Fruit fly (Drosophila melanogaster) whole organism, prepupa: Measurements from ENCODE around the gene CG13058.
A peak's percentile ranks its signal among the peaks of the same experiment; 100 is the strongest.

Experiments used
- CG10631 ChIP-seq: fragments of 200-800 bp; sonication (Bioruptor generic); optimal IDR thresholded peaks from 2 replicates; lab custom pipeline; 2016; ENCODE audit warnings: missing biosample characterization, missing genetic modification characterization
- CG10669 ChIP-seq: fragments of 200-800 bp; sonication (Bioruptor generic); optimal IDR thresholded peaks from 3 replicates; lab custom pipeline; 2018; ENCODE audit warnings: missing biosample characterization, mild to moderate bottlenecking, missing genetic modification characterization, moderate library complexity
- CG11294 ChIP-seq: fragments of 200-800 bp; sonication (Bioruptor generic); IDR thresholded peaks from 2 replicates; pipeline ENCODE4 v1.3.6; 2022; ENCODE audit warnings: missing biosample characterization, missing genetic modification characterization
- CG11762 ChIP-seq: fragments of 200-800 bp; sonication (Bioruptor generic); optimal IDR thresholded peaks from 3 replicates; lab custom pipeline; 2016; ENCODE audit warnings: missing biosample characterization, missing genetic modification characterization; ENCODE audit not compliant: insufficient read depth
- CG11902 ChIP-seq: fragments of 200-800 bp; sonication (Bioruptor generic); optimal IDR thresholded peaks from 3 replicates; lab custom pipeline; 2016; ENCODE audit warnings: missing biosample characterization, missing genetic modification characterization
- CG15336 ChIP-seq: fragments of 200-800 bp; sonication (Bioruptor generic); IDR thresholded peaks from 2 replicates; pipeline ENCODE4 v1.3.6; 2022; ENCODE audit warnings: missing biosample characterization, missing genetic modification characterization
- CG1621 ChIP-seq: fragments of 200-800 bp; sonication (Bioruptor generic); optimal IDR thresholded peaks from 3 replicates; lab custom pipeline; 2018; ENCODE audit warnings: missing biosample characterization, mild to moderate bottlenecking, missing genetic modification characterization
- CG16779 ChIP-seq: fragments of 200-800 bp; sonication (Bioruptor generic); optimal IDR thresholded peaks from 3 replicates; lab custom pipeline; 2017; ENCODE audit warnings: missing biosample characterization, mild to moderate bottlenecking, missing genetic modification characterization
- CG3032 ChIP-seq: fragments of 200-800 bp; optimal IDR thresholded peaks from 2 replicates; lab custom pipeline; 2019; ENCODE audit warnings: missing biosample characterization, mild to moderate bottlenecking, missing genetic modification characterization, moderate library complexity
- CG31627 ChIP-seq: fragments of 200-800 bp; sonication (Bioruptor generic); optimal IDR thresholded peaks from 3 replicates; lab custom pipeline; 2016; ENCODE audit warnings: missing biosample characterization, missing genetic modification characterization
- CG32006 ChIP-seq: fragments of 200-800 bp; sonication (Bioruptor generic); optimal IDR thresholded peaks from 3 replicates; lab custom pipeline; 2017; ENCODE audit warnings: missing biosample characterization, mild to moderate bottlenecking, missing genetic modification characterization
- CG3919 ChIP-seq: fragments of 200-800 bp; sonication (Bioruptor generic); optimal IDR thresholded peaks from 3 replicates; lab custom pipeline; 2016; ENCODE audit warnings: missing biosample characterization, missing genetic modification characterization
- CG4318 ChIP-seq: fragments of 200-800 bp; sonication (Bioruptor generic); optimal IDR thresholded peaks from 3 replicates; lab custom pipeline; 2017; ENCODE audit warnings: missing biosample characterization, mild to moderate bottlenecking, missing genetic modification characterization
- CG6163 ChIP-seq: fragments of 200-800 bp; sonication (Bioruptor generic); IDR thresholded peaks from 3 replicates; pipeline ENCODE4 v1.3.6; 2022; ENCODE audit warnings: missing biosample characterization, missing genetic modification characterization
- CG6276 ChIP-seq: fragments of 200-800 bp; sonication (Bioruptor generic); optimal IDR thresholded peaks from 2 replicates; lab custom pipeline; 2017; ENCODE audit warnings: missing biosample characterization, mild to moderate bottlenecking, missing genetic modification characterization
- CG6792 ChIP-seq: fragments of 200-800 bp; sonication (Bioruptor generic); optimal IDR thresholded peaks from 3 replicates; lab custom pipeline; 2016; ENCODE audit warnings: missing biosample characterization, missing genetic modification characterization
- CG6808 ChIP-seq: fragments of 200-800 bp; sonication (Bioruptor generic); optimal IDR thresholded peaks from 3 replicates; lab custom pipeline; 2017; ENCODE audit warnings: missing biosample characterization, missing genetic modification characterization, mild to moderate bottlenecking, moderate library complexity, missing genetic modification reagents
- CG8119 ChIP-seq: fragments of 200-800 bp; sonication (Bioruptor generic); IDR thresholded peaks from 3 replicates; pipeline ENCODE4 v1.3.6; 2022; ENCODE audit warnings: missing biosample characterization, missing genetic modification characterization
- CG8319 ChIP-seq: fragments of 200-800 bp; sonication (Bioruptor generic); optimal IDR thresholded peaks from 3 replicates; lab custom pipeline; 2016; ENCODE audit warnings: missing biosample characterization, missing genetic modification characterization
- CG8632 ChIP-seq: fragments of 200-800 bp; sonication (Bioruptor generic); optimal IDR thresholded peaks from 3 replicates; lab custom pipeline; 2016; ENCODE audit warnings: missing biosample characterization, missing genetic modification characterization
- CG9139 ChIP-seq: fragments of 200-800 bp; sonication (Bioruptor generic); optimal IDR thresholded peaks from 3 replicates; lab custom pipeline; 2017; ENCODE audit warnings: missing biosample characterization, mild to moderate bottlenecking, missing genetic modification characterization
- Eip75B ChIP-seq: fragments of 200-800 bp; sonication (Bioruptor generic); optimal IDR thresholded peaks from 3 replicates; lab custom pipeline; 2016; ENCODE audit warnings: missing biosample characterization, missing genetic modification characterization
- Ets21C ChIP-seq: fragments of 200-800 bp; sonication (Bioruptor generic); optimal IDR thresholded peaks from 3 replicates; lab custom pipeline; 2016; ENCODE audit warnings: missing biosample characterization, missing genetic modification characterization
- Ets96B ChIP-seq: fragments of 200-800 bp; optimal IDR thresholded peaks from 2 replicates; lab custom pipeline; 2019; ENCODE audit warnings: missing biosample characterization, mild to moderate bottlenecking, missing genetic modification characterization, moderate library complexity
- Gug ChIP-seq: fragments of 200-800 bp; sonication (Bioruptor generic); IDR thresholded peaks from 2 replicates; pipeline ENCODE4 v1.3.6; 2022; ENCODE audit warnings: missing biosample characterization, missing genetic modification characterization
- Hr38 ChIP-seq: sonication (Bioruptor generic); optimal IDR thresholded peaks from 2 replicates; lab custom pipeline; 2016; ENCODE audit warnings: missing biosample characterization, missing genetic modification characterization
- Hr39 ChIP-seq: fragments of 200-800 bp; sonication (Bioruptor generic); optimal IDR thresholded peaks from 2 replicates; lab custom pipeline; 2016; ENCODE audit warnings: missing biosample characterization, missing genetic modification characterization
- Hr4 ChIP-seq: fragments of 200-800 bp; sonication (Bioruptor generic); optimal IDR thresholded peaks from 3 replicates; lab custom pipeline; 2016; ENCODE audit warnings: missing biosample characterization, missing genetic modification characterization
- Lpt ChIP-seq: fragments of 200-800 bp; sonication (Bioruptor generic); optimal IDR thresholded peaks from 3 replicates; lab custom pipeline; 2016; ENCODE audit warnings: missing biosample characterization, missing genetic modification characterization
- Met ChIP-seq: fragments of 200-800 bp; sonication (Bioruptor generic); optimal IDR thresholded peaks from 3 replicates; lab custom pipeline; 2016; ENCODE audit warnings: missing biosample characterization, missing genetic modification characterization
- OdsH ChIP-seq: fragments of 200-800 bp; sonication (Bioruptor generic); optimal IDR thresholded peaks from 3 replicates; lab custom pipeline; 2016; ENCODE audit warnings: missing biosample characterization, missing genetic modification characterization
- Smox ChIP-seq: fragments of 200-800 bp; sonication (Bioruptor generic); optimal IDR thresholded peaks from 3 replicates; lab custom pipeline; 2016; ENCODE audit warnings: missing biosample characterization, missing genetic modification characterization
- Sox14 ChIP-seq: fragments of 200-800 bp; sonication (Bioruptor generic); optimal IDR thresholded peaks from 3 replicates; lab custom pipeline; 2016; ENCODE audit warnings: missing biosample characterization, missing genetic modification characterization
- achi ChIP-seq: fragments of 200-800 bp; sonication (Bioruptor generic); optimal IDR thresholded peaks from 3 replicates; lab custom pipeline; 2016; ENCODE audit warnings: missing biosample characterization, missing genetic modification characterization
- acj6 ChIP-seq: fragments of 200-800 bp; sonication (Bioruptor generic); optimal IDR thresholded peaks from 3 replicates; lab custom pipeline; 2016; ENCODE audit warnings: missing biosample characterization, missing genetic modification characterization
- cyc ChIP-seq: fragments of 200-800 bp; sonication (Bioruptor generic); optimal IDR thresholded peaks from 3 replicates; lab custom pipeline; 2016; ENCODE audit warnings: missing biosample characterization, missing genetic modification characterization
- dac ChIP-seq: fragments of 200-800 bp; sonication (Bioruptor generic); optimal IDR thresholded peaks from 2 replicates; lab custom pipeline; 2017; ENCODE audit warnings: missing biosample characterization, mild to moderate bottlenecking, missing genetic modification characterization
- dsx ChIP-seq: fragments of 200-800 bp; optimal IDR thresholded peaks from 3 replicates; lab custom pipeline; 2019; ENCODE audit warnings: missing biosample characterization, mild to moderate bottlenecking, missing genetic modification characterization, moderate library complexity; ENCODE audit not compliant: poor library complexity, severe bottlenecking
- eg ChIP-seq: fragments of 200-800 bp; sonication (Bioruptor generic); IDR thresholded peaks from 3 replicates; pipeline ENCODE4 v1.3.6; 2022; ENCODE audit warnings: missing biosample characterization, missing genetic modification characterization
- esn ChIP-seq: fragments of 200-800 bp; sonication (Bioruptor generic); optimal IDR thresholded peaks from 2 replicates; lab custom pipeline; 2016; ENCODE audit warnings: missing biosample characterization, mild to moderate bottlenecking, missing genetic modification characterization, moderate library complexity
- fd59A ChIP-seq: fragments of 200-800 bp; sonication (Bioruptor generic); optimal IDR thresholded peaks from 2 replicates; lab custom pipeline; 2017; ENCODE audit warnings: missing biosample characterization, mild to moderate bottlenecking, missing genetic modification characterization, missing genetic modification reagents
- fd85E ChIP-seq: fragments of 200-800 bp; sonication (Bioruptor generic); optimal IDR thresholded peaks from 3 replicates; lab custom pipeline; 2016; ENCODE audit warnings: missing biosample characterization, missing genetic modification characterization
- fkh ChIP-seq: fragments of 200-800 bp; sonication (Bioruptor generic); optimal IDR thresholded peaks from 3 replicates; lab custom pipeline; 2017; ENCODE audit warnings: missing biosample characterization, mild to moderate bottlenecking, missing genetic modification characterization, moderate library complexity
- lz ChIP-seq: fragments of 200-800 bp; sonication (Bioruptor generic); optimal IDR thresholded peaks from 3 replicates; lab custom pipeline; 2016; ENCODE audit warnings: missing biosample characterization, missing genetic modification characterization
- net ChIP-seq: fragments of 200-800 bp; sonication (Bioruptor generic); optimal IDR thresholded peaks from 3 replicates; lab custom pipeline; 2016; ENCODE audit warnings: missing biosample characterization, missing genetic modification characterization
- pdm3 ChIP-seq: fragments of 200-800 bp; sonication (Bioruptor generic); optimal IDR thresholded peaks from 3 replicates; lab custom pipeline; 2016; ENCODE audit warnings: missing biosample characterization, missing genetic modification characterization
- salr ChIP-seq, 2 experiments: fragments of 200-800 bp; sonication (Bioruptor generic); optimal IDR thresholded peaks; 3 replicates each; lab custom pipeline; 2016 to 2018; ENCODE audit warnings: missing biosample characterization in 2 of 2, missing genetic modification characterization in 2 of 2, mild to moderate bottlenecking in 1 of 2
- spab ChIP-seq: fragments of 200-800 bp; sonication (Bioruptor generic); optimal IDR thresholded peaks from 2 replicates; lab custom pipeline; 2017; ENCODE audit warnings: missing biosample characterization, mild to moderate bottlenecking, missing genetic modification characterization, missing genetic modification reagents
- svp ChIP-seq: fragments of 200-800 bp; sonication (Bioruptor generic); peaks from one replicate; lab custom pipeline; 2016; ENCODE audit warnings: missing biosample characterization, missing genetic modification characterization
- topi ChIP-seq: fragments of 200-800 bp; sonication (Bioruptor generic); optimal IDR thresholded peaks from 3 replicates; lab custom pipeline; 2016; ENCODE audit warnings: missing biosample characterization, missing genetic modification characterization
- vri ChIP-seq: fragments of 200-800 bp; sonication (Bioruptor generic); optimal IDR thresholded peaks from 3 replicates; lab custom pipeline; 2016; ENCODE audit warnings: missing biosample characterization, mild to moderate bottlenecking, missing genetic modification characterization

Gene CG13058

dm6 chr3L:16328207-16328891 is at the start of gene CG13058:
TSS of gene CG13058 (plus strand) at chr3L:16328841.
- TF ChIP-seq CG3032 (tag; lab: Kevin White, UChicago) (peak; percentile 32), topi (GFP tag; lab: Kevin White, UChicago) (no peak), achi (GFP tag; lab: Kevin White, UChicago) (peak; percentile 61), CG11902 (GFP tag; lab: Kevin White, UChicago) (no peak), Sox14 (GFP tag; lab: Kevin White, UChicago) (peak; percentile 39), CG8119 (GFP tag; lab: Robert Waterston, UW) (peak; percentile 89), CG1621 (tag; lab: Kevin White, UChicago) (peak; percentile 15), dsx (no peak), CG3919 (GFP tag; lab: Kevin White, UChicago) (peak; percentile 44), salr (GFP tag; optimal IDR thresholded peaks at IDR 0.05; lab: Kevin White, UChicago) (peak; percentile 42 to 64), CG4318 (peak; percentile 78), Hr39 (no peak), fd59A (GFP tag; lab: Kevin White, UChicago) (peak; percentile 61), spab (no peak), svp (GFP tag; lab: Kevin White, UChicago) (no peak), CG6163 (GFP tag; lab: Robert Waterston, UW) (0 out of 3 replicates have a peak, but pooled peaks have one; percentile 42), vri (GFP tag; lab: Kevin White, UChicago) (no peak), CG10631 (peak; percentile 37), Met (GFP tag; lab: Kevin White, UChicago) (peak; percentile 9), Lpt (GFP tag; lab: Kevin White, UChicago) (peak; percentile 65), acj6 (GFP tag; lab: Kevin White, UChicago) (peak; percentile 50), Hr38 (GFP tag; lab: Kevin White, UChicago) (peak; percentile 5), eg (GFP tag; lab: Robert Waterston, UW) (peak; percentile 23; the same call in 1 of the 3 replicates), CG31627 (GFP tag; lab: Kevin White, UChicago) (no peak), fd85E (GFP tag; lab: Kevin White, UChicago) (no peak), fkh (GFP tag; lab: Kevin White, UChicago) (peak; percentile 67), CG6808 (peak; percentile 40), dac (GFP tag; lab: Kevin White, UChicago) (peak; percentile 35), esn (GFP tag; lab: Kevin White, UChicago) (no peak), cyc (GFP tag; lab: Kevin White, UChicago) (no peak), CG6276 (GFP tag; lab: Kevin White, UChicago) (peak; percentile 79), CG8632 (GFP tag; lab: Kevin White, UChicago) (peak; percentile 4), CG11762 (peak; percentile 43), Gug (GFP tag; lab: Robert Waterston, UW) (peak; percentile 32; the same call in 1 of the 2 replicates), net (GFP tag; lab: Kevin White, UChicago) (peak; percentile 72), CG6792 (GFP tag; lab: Kevin White, UChicago) (peak; percentile 21), Smox (GFP tag; lab: Kevin White, UChicago) (no peak), CG15336 (peak; percentile 93), OdsH (GFP tag; lab: Kevin White, UChicago) (peak; percentile 55), lz (GFP tag; lab: Kevin White, UChicago) (no peak), Eip75B (GFP tag; lab: Kevin White, UChicago) (no peak), CG32006 (GFP tag; lab: Kevin White, UChicago) (peak; percentile 85), CG9139 (GFP tag; lab: Kevin White, UChicago) (no peak), pdm3 (GFP tag; lab: Kevin White, UChicago) (peak; percentile 73), Hr4 (GFP tag; lab: Kevin White, UChicago) (peak; percentile 85), Ets96B (peak; percentile 71), CG16779 (peak; percentile 10), Ets21C (GFP tag; lab: Kevin White, UChicago) (no peak), CG8319 (GFP tag; lab: Kevin White, UChicago) (no peak), CG10669 (GFP tag; lab: Kevin White, UChicago) (peak; percentile 62), CG11294 (GFP tag; lab: Robert Waterston, UW) (peak; percentile 48; the same call in 1 of the 2 replicates)
